Fruit fly (Drosophila melanogaster) whole organism, embryonic: ENCODE measurements around the gene Nazo.

Experiments used
- Asciz ChIP-seq: fragments of 200-800 bp; sonication (Bioruptor generic); optimal IDR thresholded peaks from 2 replicates; lab custom pipeline; 2017; ENCODE audit warnings: missing biosample characterization, mild to moderate bottlenecking, missing genetic modification characterization, missing genetic modification reagents
- Atf3 ChIP-seq: fragments of 200-800 bp; sonication (Bioruptor generic); optimal IDR thresholded peaks from 3 replicates; lab custom pipeline; 2016; ENCODE audit warnings: missing biosample characterization, missing genetic modification characterization
- Atf6 ChIP-seq: fragments of 200-800 bp; sonication (Bioruptor generic); IDR thresholded peaks from 2 replicates; pipeline ENCODE4 v1.3.6; 2022; ENCODE audit warnings: missing biosample characterization, missing genetic modification characterization
- CG1024 ChIP-seq: fragments of 200-800 bp; sonication (Bioruptor generic); IDR thresholded peaks from 2 replicates; pipeline ENCODE4 v1.3.6; 2022; ENCODE audit warnings: missing biosample characterization, missing genetic modification characterization
- CG10321 ChIP-seq: fragments of 200-800 bp; sonication (Bioruptor generic); IDR thresholded peaks from 2 replicates; pipeline ENCODE4 v1.3.6; 2022; ENCODE audit warnings: missing biosample characterization, missing genetic modification characterization
- CG11398 ChIP-seq: fragments of 200-800 bp; sonication (Bioruptor generic); optimal IDR thresholded peaks from 2 replicates; lab custom pipeline; 2016; ENCODE audit warnings: missing biosample characterization, missing genetic modification characterization
- CG12071 ChIP-seq: fragments of 200-800 bp; sonication (Bioruptor generic); optimal IDR thresholded peaks from 3 replicates; lab custom pipeline; 2018; ENCODE audit warnings: missing biosample characterization, mild to moderate bottlenecking, missing genetic modification characterization
- CG13424 ChIP-seq: fragments of 200-800 bp; sonication (Bioruptor generic); optimal IDR thresholded peaks from 2 replicates; lab custom pipeline; 2019; ENCODE audit warnings: missing biosample characterization, mild to moderate bottlenecking, missing genetic modification characterization, moderate library complexity
- CG15601 ChIP-seq: fragments of 200-800 bp; sonication (Bioruptor generic); optimal IDR thresholded peaks from 3 replicates; lab custom pipeline; 2019; ENCODE audit warnings: missing biosample characterization, mild to moderate bottlenecking, missing genetic modification characterization, moderate library complexity
- CG18011 ChIP-seq: fragments of 200-800 bp; sonication (Bioruptor generic); optimal IDR thresholded peaks from 2 replicates; lab custom pipeline; 2017; ENCODE audit warnings: missing biosample characterization, missing genetic modification characterization, mild to moderate bottlenecking, moderate library complexity, missing genotype
- CG18619 ChIP-seq: fragments of 200-800 bp; sonication (Bioruptor generic); optimal IDR thresholded peaks from 3 replicates; lab custom pipeline; 2017; ENCODE audit warnings: missing biosample characterization, mild to moderate bottlenecking, missing genetic modification characterization
- CG2889 ChIP-seq: fragments of 200-800 bp; sonication (Bioruptor generic); IDR thresholded peaks from 3 replicates; pipeline ENCODE4 v1.3.6; 2022; ENCODE audit warnings: missing biosample characterization, missing genetic modification characterization
- CG32532 ChIP-seq: fragments of 200-800 bp; sonication (Bioruptor generic); IDR thresholded peaks from 2 replicates; pipeline ENCODE4 v1.3.6; 2022; ENCODE audit warnings: missing biosample characterization, missing genetic modification characterization
- CG4404 ChIP-seq: fragments of 200-800 bp; sonication (Bioruptor generic); IDR thresholded peaks from 2 replicates; pipeline ENCODE4 v1.3.6; 2022; ENCODE audit warnings: missing biosample characterization, missing genetic modification characterization
- CG7271 ChIP-seq: fragments of 200-800 bp; sonication (Bioruptor generic); optimal IDR thresholded peaks from 2 replicates; lab custom pipeline; 2018; ENCODE audit warnings: missing biosample characterization, mild to moderate bottlenecking, missing genetic modification characterization, moderate library complexity
- CG9437 ChIP-seq: fragments of 200-800 bp; sonication (Bioruptor generic); optimal IDR thresholded peaks from 2 replicates; lab custom pipeline; 2018; ENCODE audit warnings: missing biosample characterization, mild to moderate bottlenecking, missing genetic modification characterization
- CG9609 ChIP-seq: fragments of 200-800 bp; sonication (Bioruptor generic); optimal IDR thresholded peaks from 3 replicates; lab custom pipeline; 2016; ENCODE audit warnings: missing biosample characterization, missing genetic modification characterization
- CG9727 ChIP-seq: fragments of 200-800 bp; sonication (Bioruptor generic); optimal IDR thresholded peaks from 3 replicates; lab custom pipeline; 2017; ENCODE audit warnings: missing biosample characterization, mild to moderate bottlenecking, missing genetic modification characterization
- Camta ChIP-seq: fragments of 200-800 bp; sonication (Bioruptor generic); optimal IDR thresholded peaks from 2 replicates; lab custom pipeline; 2016; ENCODE audit warnings: missing biosample characterization, missing genetic modification characterization
- D19B ChIP-seq: fragments of 200-800 bp; sonication (Bioruptor generic); optimal IDR thresholded peaks from 2 replicates; lab custom pipeline; 2017; ENCODE audit warnings: missing biosample characterization, mild to moderate bottlenecking, missing genetic modification characterization
- Dad ChIP-seq: fragments of 200-800 bp; sonication (Bioruptor generic); optimal IDR thresholded peaks from 3 replicates; lab custom pipeline; 2016; ENCODE audit warnings: missing biosample characterization, missing genetic modification characterization
- ERR ChIP-seq: fragments of 200-800 bp; sonication (Bioruptor generic); optimal IDR thresholded peaks from 2 replicates; lab custom pipeline; 2016; ENCODE audit warnings: missing biosample characterization, missing genetic modification characterization
- Ets97D ChIP-seq: fragments of 200-800 bp; sonication (Bioruptor generic); optimal IDR thresholded peaks from 3 replicates; lab custom pipeline; 2016; ENCODE audit warnings: missing biosample characterization, missing genetic modification characterization
- GATAe ChIP-seq: fragments of 200-800 bp; sonication (Bioruptor generic); conservative IDR thresholded peaks from 2 replicates; pipeline ENCODE4 v1.3.6; 2022; ENCODE audit warnings: missing biosample characterization, missing genetic modification characterization
- Hand ChIP-seq: fragments of 200-800 bp; sonication (Bioruptor generic); optimal IDR thresholded peaks from 2 replicates; lab custom pipeline; 2017; ENCODE audit warnings: mild to moderate bottlenecking, missing biosample characterization, missing genetic modification reagents, missing genetic modification characterization
- Kr ChIP-seq: fragments of 200-800 bp; sonication (Bioruptor generic); optimal IDR thresholded peaks from 2 replicates; lab custom pipeline; 2017; ENCODE audit warnings: missing biosample characterization, mild to moderate bottlenecking, missing genetic modification characterization
- Lpt ChIP-seq: fragments of >200 bp; optimal IDR thresholded peaks from 2 replicates; lab custom pipeline; 2018; ENCODE audit warnings: missing biosample characterization, missing genetic modification characterization
- MBD-R2 ChIP-seq: fragments of 200-800 bp; sonication (Bioruptor generic); IDR thresholded peaks from 2 replicates; pipeline ENCODE4 v1.3.6; 2022; ENCODE audit warnings: missing biosample characterization, missing genetic modification characterization
- NFAT ChIP-seq: fragments of 200-800 bp; sonication (Bioruptor generic); IDR thresholded peaks from 2 replicates; pipeline ENCODE4 v1.3.6; 2022; ENCODE audit warnings: missing biosample characterization, missing genetic modification characterization
- Ravus ChIP-seq: fragments of 200-800 bp; sonication (Bioruptor generic); IDR thresholded peaks from 2 replicates; pipeline ENCODE4 v1.3.6; 2022; ENCODE audit warnings: missing biosample characterization, missing genetic modification characterization
- bowl ChIP-seq: fragments of 200-800 bp; sonication (Bioruptor generic); IDR thresholded peaks from 2 replicates; pipeline ENCODE4 v1.3.6; 2022; ENCODE audit warnings: missing biosample characterization, missing genetic modification characterization
- crc ChIP-seq: fragments of 200-800 bp; sonication (Bioruptor generic); optimal IDR thresholded peaks from 2 replicates; lab custom pipeline; 2016; ENCODE audit warnings: missing biosample characterization, missing genetic modification characterization
- dmrt11E ChIP-seq: fragments of 200-800 bp; sonication (Bioruptor generic); optimal IDR thresholded peaks from 3 replicates; lab custom pipeline; 2018; ENCODE audit warnings: missing biosample characterization, mild to moderate bottlenecking, missing genetic modification characterization, moderate library complexity
- dysf ChIP-seq: fragments of 200-800 bp; sonication (Bioruptor generic); IDR thresholded peaks from 3 replicates; pipeline ENCODE4 v1.3.6; 2022; ENCODE audit warnings: missing biosample characterization, missing genetic modification characterization
- emc ChIP-seq: fragments of 200-800 bp; sonication (Bioruptor generic); optimal IDR thresholded peaks from 2 replicates; lab custom pipeline; 2016; ENCODE audit warnings: missing biosample characterization, missing genetic modification characterization
- en ChIP-seq: fragments of 200-800 bp; sonication (Bioruptor generic); optimal IDR thresholded peaks from 2 replicates; lab custom pipeline; 2016; ENCODE audit warnings: missing biosample characterization, missing genetic modification characterization
- fd102C ChIP-seq: fragments of 200-800 bp; sonication (Bioruptor generic); optimal IDR thresholded peaks from 2 replicates; lab custom pipeline; 2018; ENCODE audit warnings: missing biosample characterization, mild to moderate bottlenecking, missing genetic modification characterization, moderate library complexity
- fru ChIP-seq: fragments of >200 bp; optimal IDR thresholded peaks from 2 replicates; lab custom pipeline; 2017
- gfzf ChIP-seq: fragments of 200-800 bp; sonication (Bioruptor generic); optimal IDR thresholded peaks from 2 replicates; lab custom pipeline; 2016; ENCODE audit warnings: missing biosample characterization, mild to moderate bottlenecking, missing genetic modification characterization, moderate library complexity
- maf-S ChIP-seq: fragments of 200-800 bp; sonication (Bioruptor generic); optimal IDR thresholded peaks from 2 replicates; lab custom pipeline; 2016; ENCODE audit warnings: missing biosample characterization, missing genetic modification characterization
- nau ChIP-seq: fragments of 200-800 bp; sonication (Bioruptor generic); optimal IDR thresholded peaks from 3 replicates; lab custom pipeline; 2017; ENCODE audit warnings: missing biosample characterization, mild to moderate bottlenecking, missing genetic modification characterization, missing genetic modification reagents
- nmo ChIP-seq: fragments of 200-800 bp; sonication (Bioruptor generic); optimal IDR thresholded peaks from 2 replicates; lab custom pipeline; 2018; ENCODE audit warnings: missing biosample characterization, mild to moderate bottlenecking, missing genetic modification characterization, moderate library complexity
- pb ChIP-seq: fragments of 200-800 bp; sonication (Bioruptor generic); optimal IDR thresholded peaks from 3 replicates; lab custom pipeline; 2016; ENCODE audit warnings: missing biosample characterization, missing genetic modification characterization
- pfk ChIP-seq: fragments of 200-800 bp; sonication (Bioruptor generic); optimal IDR thresholded peaks from 2 replicates; lab custom pipeline; 2018; ENCODE audit warnings: missing biosample characterization, mild to moderate bottlenecking, missing genetic modification characterization, moderate library complexity
- pho ChIP-seq: fragments of 200-800 bp; sonication (Bioruptor generic); optimal IDR thresholded peaks from 2 replicates; lab custom pipeline; 2016; ENCODE audit warnings: missing biosample characterization, missing genetic modification characterization
- pita ChIP-seq: fragments of 200-800 bp; sonication (Bioruptor generic); optimal IDR thresholded peaks from 2 replicates; lab custom pipeline; 2017; ENCODE audit warnings: missing biosample characterization, mild to moderate bottlenecking, missing genetic modification characterization
- pnt ChIP-seq: fragments of 200-800 bp; sonication (Bioruptor generic); optimal IDR thresholded peaks from 3 replicates; lab custom pipeline; 2016; ENCODE audit warnings: missing biosample characterization, missing genetic modification characterization
- repo ChIP-seq: fragments of 200-800 bp; sonication (Bioruptor generic); optimal IDR thresholded peaks from 2 replicates; lab custom pipeline; 2016; ENCODE audit warnings: missing biosample characterization, missing genetic modification characterization
- stwl ChIP-seq: fragments of 200-800 bp; sonication (Bioruptor generic); optimal IDR thresholded peaks from 3 replicates; lab custom pipeline; 2018; ENCODE audit warnings: missing biosample characterization, mild to moderate bottlenecking, missing genetic modification characterization, moderate library complexity
- unpg ChIP-seq: fragments of 200-800 bp; sonication (Bioruptor generic); optimal IDR thresholded peaks from 3 replicates; lab custom pipeline; 2018; ENCODE audit warnings: missing biosample characterization, mild to moderate bottlenecking, missing genetic modification characterization, moderate library complexity
- vnd ChIP-seq: fragments of 200-800 bp; sonication (Bioruptor generic); IDR thresholded peaks from 3 replicates; pipeline ENCODE4 v1.3.6; 2022; ENCODE audit warnings: missing biosample characterization, missing genetic modification characterization; ENCODE audit not compliant: partially characterized antibody
- wor ChIP-seq: fragments of 200-800 bp; sonication (Bioruptor generic); IDR thresholded peaks from 2 replicates; pipeline ENCODE4 v1.3.6; 2022; ENCODE audit warnings: missing biosample characterization, missing genetic modification characterization
- yki ChIP-seq: fragments of >200 bp; optimal IDR thresholded peaks from 3 replicates; lab custom pipeline; 2018

Gene Nazo

dm6 chr3R:8305110-8305509 lies 17.4 kb downstream of the Nazo start, which contains the start of gene Sgt1 (continued):
- TF ChIP-seq Atf3 (no peak), MBD-R2 (GFP tag; lab: Robert Waterston, UW) (peak; percentile 54), fru (lab: Kevin White, UChicago) (no peak), pho (GFP tag; lab: Kevin White, UChicago) (peak; percentile 66), unpg (GFP tag; lab: Kevin White, UChicago) (no peak), en (GFP tag; lab: Kevin White, UChicago) (no peak), pita (GFP tag; lab: Kevin White, UChicago) (peak; percentile 85), pfk (no peak), maf-S (GFP tag; lab: Kevin White, UChicago) (peak; percentile 52), CG11398 (GFP tag; lab: Kevin White, UChicago) (no peak), GATAe (GFP tag; lab: Robert Waterston, UW) (no peak), nau (GFP tag; lab: Kevin White, UChicago) (no peak), Ets97D (GFP tag; lab: Kevin White, UChicago) (peak; percentile 87), CG15601 (tag; lab: Kevin White, UChicago) (peak; percentile 59), D19B (GFP tag; lab: Kevin White, UChicago) (no peak), ERR (GFP tag; lab: Kevin White, UChicago) (peak; percentile 51), dysf (GFP tag; lab: Robert Waterston, UW) (no peak), bowl (GFP tag; lab: Robert Waterston, UW) (no peak), yki (lab: Kevin White, UChicago) (no peak), Hand (GFP tag; lab: Kevin White, UChicago) (no peak), vnd (GFP tag; lab: Robert Waterston, UW) (peak; percentile 72), CG18011 (GFP tag; lab: Kevin White, UChicago) (no peak), Camta (no peak), Atf6 (GFP tag; lab: Robert Waterston, UW) (no peak), Kr (GFP tag; lab: Kevin White, UChicago) (no peak), CG9609 (GFP tag; lab: Kevin White, UChicago) (peak; percentile 59), Ravus (GFP tag; lab: Robert Waterston, UW) (no peak), gfzf (peak; percentile 56), Dad (GFP tag; lab: Kevin White, UChicago) (peak; percentile 45), CG2889 (no peak), Asciz (GFP tag; lab: Kevin White, UChicago) (no peak), nmo (peak; percentile 66), crc (GFP tag; lab: Kevin White, UChicago) (no peak), CG4404 (no peak), pnt (GFP tag; lab: Kevin White, UChicago) (no peak), CG9437 (no peak), CG12071 (GFP tag; lab: Kevin White, UChicago) (no peak), CG7271 (no peak), stwl (peak; percentile 96), Lpt (GFP tag; lab: Kevin White, UChicago) (no peak), CG10321 (GFP tag; lab: Robert Waterston, UW) (no peak), CG9727 (GFP tag; lab: Kevin White, UChicago) (no peak), pb (no peak), repo (GFP tag; lab: Kevin White, UChicago) (peak; percentile 40), fd102C (GFP tag; lab: Kevin White, UChicago) (no peak), CG32532 (GFP tag; lab: Robert Waterston, UW) (0 out of 2 replicates have a peak, but pooled peaks have one; percentile 4), NFAT (GFP tag; lab: Robert Waterston, UW) (peak; percentile 66; the same call in 1 of the 2 replicates), CG13424 (tag; lab: Kevin White, UChicago) (peak; percentile 4), dmrt11E (tag; lab: Kevin White, UChicago) (no peak), wor (GFP tag; lab: Robert Waterston, UW) (no peak), CG18619 (GFP tag; lab: Kevin White, UChicago) (peak; percentile 22), CG1024 (GFP tag; lab: Robert Waterston, UW) (no peak), emc (GFP tag; lab: Kevin White, UChicago) (no peak)
